Worm (Caenorhabditis elegans) whole organism, late embryonic: ENCODE results near the gene glb-28.

ENCODE experiments used
- C08G9.2 ChIP-seq: sonication (generic microtip); optimal IDR thresholded peaks from 2 replicates; lab custom pipeline; 2016; ENCODE audit warnings: mild to moderate bottlenecking, missing genetic modification characterization, moderate library complexity, missing compliant biosample characterization
- C38D4.7 ChIP-seq: fragments of 200-800 bp; sonication (Bioruptor generic); optimal IDR thresholded peaks from 2 replicates; lab custom pipeline; 2018; ENCODE audit warnings: mild to moderate bottlenecking, missing genetic modification characterization, moderate library complexity, missing compliant biosample characterization
- F13H6.1 ChIP-seq: sonication (generic microtip); optimal IDR thresholded peaks from 2 replicates; lab custom pipeline; 2016; ENCODE audit warnings: missing genetic modification characterization, missing compliant biosample characterization
- K09A11.1 ChIP-seq: sonication (generic microtip); optimal IDR thresholded peaks from 2 replicates; lab custom pipeline; 2017; ENCODE audit warnings: antibody characterized with exemption, mild to moderate bottlenecking, missing genetic modification characterization, missing compliant biosample characterization; ENCODE audit not compliant: insufficient read depth
- Y22D7AL.16 ChIP-seq: sonication (generic microtip); optimal IDR thresholded peaks from 2 replicates; lab custom pipeline; 2016; ENCODE audit warnings: missing genetic modification characterization, missing compliant biosample characterization
- ama-1 ChIP-seq: fragments of 150-350 bp; optimal IDR thresholded peaks from 2 replicates; lab custom pipeline; 2014
- ceh-14 ChIP-seq: sonication (generic microtip); optimal IDR thresholded peaks from 2 replicates; lab custom pipeline; 2016; ENCODE audit warnings: missing genotype, missing genetic modification characterization, missing compliant biosample characterization
- ceh-18 ChIP-seq: sonication (generic microtip); optimal IDR thresholded peaks from 2 replicates; lab custom pipeline; 2016; ENCODE audit warnings: missing genetic modification characterization, missing compliant biosample characterization
- ceh-19 ChIP-seq: fragments of 200-800 bp; sonication (Bioruptor generic); optimal IDR thresholded peaks from 2 replicates; lab custom pipeline; 2018; ENCODE audit warnings: mild to moderate bottlenecking, missing genetic modification characterization, missing compliant biosample characterization
- ceh-2 ChIP-seq: sonication (generic microtip); optimal IDR thresholded peaks from 2 replicates; lab custom pipeline; 2016; ENCODE audit warnings: missing genotype, missing genetic modification characterization, missing compliant biosample characterization
- ceh-22 ChIP-seq: sonication (generic microtip); optimal IDR thresholded peaks from 2 replicates; lab custom pipeline; 2017; ENCODE audit warnings: missing biosample characterization, missing genetic modification characterization
- ceh-24 ChIP-seq: sonication (generic microtip); optimal IDR thresholded peaks from 2 replicates; lab custom pipeline; 2016; ENCODE audit warnings: mild to moderate bottlenecking, missing genetic modification characterization, missing compliant biosample characterization
- ceh-34 ChIP-seq: sonication (generic microtip); optimal IDR thresholded peaks from 2 replicates; lab custom pipeline; 2016; ENCODE audit warnings: mild to moderate bottlenecking, missing genetic modification characterization, missing compliant biosample characterization
- che-1 ChIP-seq: sonication (generic microtip); optimal IDR thresholded peaks from 2 replicates; lab custom pipeline; 2016; ENCODE audit warnings: mild to moderate bottlenecking, missing genetic modification characterization, missing compliant biosample characterization
- dmd-4 ChIP-seq: sonication (generic microtip); optimal IDR thresholded peaks from 2 replicates; lab custom pipeline; 2016; ENCODE audit warnings: borderline replicate concordance, missing genetic modification characterization, missing compliant biosample characterization
- dve-1 ChIP-seq: sonication (generic microtip); optimal IDR thresholded peaks from 2 replicates; lab custom pipeline; 2017; ENCODE audit warnings: antibody characterized with exemption, mild to moderate bottlenecking, missing genetic modification characterization, missing compliant biosample characterization
- elt-2 ChIP-seq: sonication (generic microtip); optimal IDR thresholded peaks from 2 replicates; lab custom pipeline; 2016; ENCODE audit warnings: missing genetic modification reagents, missing genetic modification characterization, missing compliant biosample characterization
- ets-4 ChIP-seq: sonication (generic microtip); optimal IDR thresholded peaks from 2 replicates; lab custom pipeline; 2016; ENCODE audit warnings: missing genetic modification characterization, missing compliant biosample characterization
- eyg-1 ChIP-seq: sonication (generic microtip); optimal IDR thresholded peaks from 2 replicates; lab custom pipeline; 2016; ENCODE audit warnings: missing genotype, missing genetic modification characterization, missing compliant biosample characterization
- fkh-10 ChIP-seq: fragments of 150-350 bp; optimal IDR thresholded peaks from 2 replicates; lab custom pipeline; 2014; ENCODE audit warnings: missing biosample characterization, missing genetic modification reagents, missing genetic modification characterization
- hlh-13 ChIP-seq: fragments of 200-800 bp; sonication (Bioruptor generic); optimal IDR thresholded peaks from 2 replicates; lab custom pipeline; 2018; ENCODE audit warnings: mild to moderate bottlenecking, missing genetic modification characterization, missing compliant biosample characterization
- lim-6 ChIP-seq: sonication (generic microtip); optimal IDR thresholded peaks from 2 replicates; lab custom pipeline; 2016; ENCODE audit warnings: missing genetic modification characterization, missing compliant biosample characterization
- nhr-232 ChIP-seq: sonication (generic microtip); optimal IDR thresholded peaks from 2 replicates; lab custom pipeline; 2016; ENCODE audit warnings: missing genetic modification characterization, missing compliant biosample characterization
- npax-4 ChIP-seq: sonication (generic microtip); optimal IDR thresholded peaks from 2 replicates; lab custom pipeline; 2016; ENCODE audit warnings: missing genetic modification characterization, missing compliant biosample characterization
- pag-3 ChIP-seq: sonication (generic microtip); optimal IDR thresholded peaks from 2 replicates; lab custom pipeline; 2016; ENCODE audit warnings: missing compliant biosample characterization, missing genetic modification characterization, borderline replicate concordance
- pax-1 ChIP-seq: fragments of 150-350 bp; optimal IDR thresholded peaks from 2 replicates; lab custom pipeline; 2014; ENCODE audit warnings: missing biosample characterization, missing genetic modification characterization
- pros-1 ChIP-seq: fragments of 150-350 bp; optimal IDR thresholded peaks from 2 replicates; lab custom pipeline; 2014; ENCODE audit warnings: missing biosample characterization, missing genetic modification reagents, missing genetic modification characterization
- ref-2 ChIP-seq: sonication (generic microtip); optimal IDR thresholded peaks from 2 replicates; lab custom pipeline; 2016; ENCODE audit warnings: missing genetic modification characterization, missing compliant biosample characterization
- rnt-1 ChIP-seq: sonication (generic microtip); optimal IDR thresholded peaks from 2 replicates; lab custom pipeline; 2016; ENCODE audit warnings: missing genetic modification characterization, missing compliant biosample characterization
- sox-2 ChIP-seq: fragments of 200-800 bp; sonication (Bioruptor generic); IDR thresholded peaks from 2 replicates; pipeline ENCODE4 v1.3.6; 2022; ENCODE audit warnings: missing genetic modification reagents, missing genetic modification characterization, missing compliant biosample characterization
- tbx-2 ChIP-seq: sonication (generic microtip); optimal IDR thresholded peaks from 2 replicates; lab custom pipeline; 2016; ENCODE audit warnings: missing genetic modification characterization, missing compliant biosample characterization
- unc-3 ChIP-seq, 2 experiments: fragments of 200-800 bp in 1 of 2; sonication (Bioruptor generic) in 1 of 2; sonication (generic microtip) in 1 of 2; conservative IDR thresholded peaks in 1 of 2; optimal IDR thresholded peaks in 1 of 2; 2 replicates each; pipeline versions ENCODE4 v1.3.6 to Lab custom; 2016 to 2022; ENCODE audit warnings: missing compliant biosample characterization in 2 of 2, missing genetic modification characterization in 2 of 2, missing genetic modification reagents in 1 of 2
- unc-42 ChIP-seq: sonication (generic microtip); optimal IDR thresholded peaks from 2 replicates; lab custom pipeline; 2016; ENCODE audit warnings: missing genotype, missing genetic modification characterization, missing compliant biosample characterization
- unc-55 ChIP-seq: sonication (generic microtip); optimal IDR thresholded peaks from 2 replicates; lab custom pipeline; 2017; ENCODE audit warnings: missing biosample characterization, missing genetic modification reagents, missing genetic modification characterization
- unc-86 ChIP-seq: sonication (generic microtip); optimal IDR thresholded peaks from 2 replicates; lab custom pipeline; 2016; ENCODE audit warnings: missing genetic modification characterization, missing compliant biosample characterization
- ztf-16 ChIP-seq: sonication (generic microtip); optimal IDR thresholded peaks from 2 replicates; lab custom pipeline; 2017; ENCODE audit warnings: missing genetic modification characterization, missing compliant biosample characterization

Gene glb-28

DNA sequence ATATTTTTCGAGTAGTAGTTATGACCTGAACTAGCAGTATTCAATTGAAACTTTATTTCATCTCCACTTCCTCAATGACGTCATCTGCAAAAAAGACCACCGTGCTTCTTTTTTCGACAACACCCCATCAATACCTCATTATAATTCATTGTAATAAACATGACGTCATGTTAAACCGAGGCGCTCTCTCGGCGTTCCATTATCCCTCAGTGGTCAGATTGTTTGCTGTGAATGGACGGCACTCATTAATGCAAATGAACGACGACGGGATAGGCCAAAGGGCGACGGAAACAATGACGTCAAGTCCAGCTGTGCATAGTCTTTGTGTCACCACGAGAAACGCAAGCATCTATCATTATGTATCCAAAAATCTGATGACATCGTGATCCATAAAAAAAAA is 30.6 kb upstream of the glb-28 start (continued):
- TF ChIP-seq che-1 (tag; lab: Kevin White, UChicago) = no peak
- TF ChIP-seq ceh-14 (tag; lab: Kevin White, UChicago) = no peak
- no peak for TF ChIP-seq nhr-232
- no peak for TF ChIP-seq pag-3
- peak; percentile 23 for TF ChIP-seq eyg-1 (tag; lab: Kevin White, UChicago)
- TF ChIP-seq dmd-4 (tag; lab: Kevin White, UChicago) = no peak
- no peak for TF ChIP-seq ceh-19 (GFP tag; lab: Kevin White, UChicago)
- no peak for TF ChIP-seq ceh-18 (tag; lab: Kevin White, UChicago)
- TF ChIP-seq fkh-10 (GFP tag; lab: Kevin White, UChicago) = no peak
- no peak for TF ChIP-seq elt-2 (tag; lab: Kevin White, UChicago)
- no peak for TF ChIP-seq ceh-34
- no peak for TF ChIP-seq pax-1
- no peak for TF ChIP-seq hlh-13
- TF ChIP-seq F13H6.1 (tag; lab: Kevin White, UChicago) = no peak
- no peak for TF ChIP-seq npax-4 (tag; lab: Kevin White, UChicago)
- TF ChIP-seq C08G9.2 (tag; lab: Kevin White, UChicago) = no peak
- no peak for TF ChIP-seq ets-4
- peak; percentile 84 for TF ChIP-seq tbx-2 (tag; lab: Kevin White, UChicago)
- no peak for TF ChIP-seq unc-3 (GFP tag; conservative IDR thresholded peaks at IDR 0.05; lab: Robert Waterston, UW)
- no peak for TF ChIP-seq unc-3 (tag; optimal IDR thresholded peaks at IDR 0.05; lab: Kevin White, UChicago)
- no peak for TF ChIP-seq C38D4.7 (GFP tag; lab: Kevin White, UChicago)
- TF ChIP-seq ceh-22 (tag; lab: Kevin White, UChicago) = no peak
- TF ChIP-seq ceh-2 (tag; lab: Kevin White, UChicago) = no peak
- TF ChIP-seq Y22D7AL.16 (tag; lab: Kevin White, UChicago) = no peak
- TF ChIP-seq ama-1 (lab: Kevin White, UChicago) = no peak
- TF ChIP-seq dve-1 = no peak
- no peak for TF ChIP-seq pros-1 (tag; lab: Kevin White, UChicago)
- no peak for TF ChIP-seq rnt-1 (tag; lab: Kevin White, UChicago)
- TF ChIP-seq unc-86 (tag; lab: Kevin White, UChicago) = no peak
- no peak for TF ChIP-seq lim-6 (tag; lab: Kevin White, UChicago)
- TF ChIP-seq unc-42 = peak; percentile 56
- TF ChIP-seq unc-55 (GFP tag; lab: Kevin White, UChicago) = peak; percentile 96
- TF ChIP-seq K09A11.1 (tag; lab: Kevin White, UChicago) = no peak
- peak; percentile 94 for TF ChIP-seq sox-2 (GFP tag; lab: Robert Waterston, UW)
- TF ChIP-seq ceh-24 (tag; lab: Kevin White, UChicago) = no peak
- peak; percentile 91 for TF ChIP-seq ref-2 (tag; lab: Kevin White, UChicago)

DNA sequence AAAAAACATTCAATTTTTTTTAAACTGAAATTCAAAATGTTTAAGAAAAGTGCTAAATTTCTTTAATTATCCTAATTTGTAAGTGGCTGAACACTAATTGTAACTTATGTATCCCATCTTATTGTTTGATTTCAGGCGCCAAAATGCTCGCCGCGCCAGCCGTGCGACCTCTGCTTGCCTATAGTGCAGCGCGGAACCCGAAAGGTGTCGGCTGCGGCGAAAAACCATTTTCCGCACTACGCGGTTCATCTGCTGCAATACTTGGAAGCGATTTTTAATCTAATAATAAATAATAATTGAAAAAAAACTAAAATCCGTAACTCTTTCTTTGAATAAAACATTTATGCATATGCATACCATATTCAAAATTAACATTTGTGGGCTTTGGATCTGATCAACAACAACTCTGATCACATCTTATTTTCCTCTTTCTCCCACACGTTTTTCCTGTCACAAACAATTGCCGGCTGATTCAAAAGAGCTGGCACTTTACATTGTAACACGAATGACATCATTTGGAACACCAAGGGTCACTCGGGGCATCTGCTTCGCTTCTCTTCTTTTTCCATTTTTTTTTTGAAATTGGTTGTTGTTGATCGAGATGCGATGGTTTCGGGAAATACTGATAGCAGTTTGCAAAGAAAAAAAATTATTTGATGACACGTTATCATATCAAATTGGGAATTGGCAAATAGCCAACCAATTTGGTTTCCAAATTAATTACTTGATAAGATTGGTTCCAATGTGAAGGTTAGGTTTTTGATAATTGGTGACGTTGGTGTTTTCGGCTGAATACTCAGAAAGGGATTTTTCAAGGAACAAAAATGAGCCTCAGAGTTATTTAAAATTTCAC is 28.5 kb upstream of the glb-28 start:
- TF ChIP-seq rnt-1 (tag; lab: Kevin White, UChicago) (no peak), elt-2 (tag; lab: Kevin White, UChicago) (peak; percentile 78)

DNA sequence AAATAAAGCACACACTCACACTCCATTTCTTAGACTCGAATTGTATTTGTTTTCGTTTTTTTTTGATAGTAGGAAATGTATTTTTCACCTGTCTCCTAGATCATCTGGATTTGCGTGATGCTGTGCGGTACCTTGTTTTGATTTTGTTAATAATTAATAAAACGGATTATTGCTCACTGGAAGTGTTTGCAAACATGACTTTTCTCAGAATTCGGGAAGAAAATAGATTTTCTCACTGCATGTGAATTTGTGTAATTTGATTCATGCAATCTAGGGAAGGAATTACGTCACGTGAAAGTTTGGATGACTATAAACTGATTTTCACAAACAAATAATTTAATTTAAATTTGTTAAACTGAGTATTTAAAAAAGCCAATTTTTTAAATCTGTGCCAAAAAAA is 26.9 kb upstream of the glb-28 start:
- no peak for TF ChIP-seq unc-55 (GFP tag; lab: Kevin White, UChicago)
- peak; percentile 77 for TF ChIP-seq unc-42
- peak; percentile 24 for TF ChIP-seq ceh-19 (GFP tag; lab: Kevin White, UChicago)

DNA sequence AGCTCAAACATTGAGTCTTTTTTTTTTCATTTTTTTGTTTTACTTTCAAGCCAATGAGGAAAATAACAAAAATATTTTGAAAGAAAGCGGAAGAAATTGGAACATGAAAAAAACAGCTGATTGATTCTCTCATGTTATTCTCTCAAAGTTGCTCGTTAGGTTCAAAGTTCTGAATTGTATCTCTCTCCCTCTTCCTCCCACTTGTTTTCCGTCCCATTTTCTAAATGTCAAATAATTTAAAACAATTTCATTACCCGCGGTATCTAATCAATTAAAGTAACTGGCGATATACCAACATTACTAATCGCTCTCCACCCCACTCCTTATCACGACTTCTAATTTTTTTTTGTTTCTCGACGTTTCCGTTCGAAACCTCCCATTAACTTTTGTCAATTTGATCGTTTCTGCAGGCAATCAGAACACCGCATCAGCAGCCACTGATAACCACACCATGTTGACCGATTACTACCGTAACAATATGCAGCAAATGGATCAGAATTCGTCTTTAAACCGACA is 25.8 kb upstream of the glb-28 start:
- TF ChIP-seq elt-2 (tag; lab: Kevin White, UChicago) (peak; percentile 54), ztf-16 (no peak)
- TF ChIP-seq, all 69 proteins: peak for 1
